Fruit fly (Drosophila melanogaster) whole organism, pupa: ENCODE results near the gene CG14434.
A peak's percentile ranks its signal among the peaks of the same experiment; 100 is the strongest.

Source experiments
- CG12605 ChIP-seq: fragments of 200-800 bp; sonication (Bioruptor generic); IDR thresholded peaks from 2 replicates; pipeline ENCODE4 v1.3.6; 2022; ENCODE audit warnings: missing biosample characterization, missing genetic modification characterization
- CG13204 ChIP-seq: fragments of 200-800 bp; sonication (Bioruptor generic); optimal IDR thresholded peaks from 2 replicates; lab custom pipeline; 2018; ENCODE audit warnings: missing biosample characterization, mild to moderate bottlenecking, missing genetic modification characterization, moderate library complexity
- CG14655 ChIP-seq: fragments of 200-800 bp; sonication (Bioruptor generic); optimal IDR thresholded peaks from 3 replicates; lab custom pipeline; 2017; ENCODE audit warnings: mild to moderate bottlenecking, missing biosample characterization, missing genetic modification reagents, missing genetic modification characterization
- CG15710 ChIP-seq: fragments of 200-800 bp; sonication (Bioruptor generic); optimal IDR thresholded peaks from 2 replicates; lab custom pipeline; 2018; ENCODE audit warnings: missing biosample characterization, mild to moderate bottlenecking, missing genetic modification characterization, moderate library complexity
- CG17806 ChIP-seq: fragments of 200-800 bp; sonication (Bioruptor generic); optimal IDR thresholded peaks from 2 replicates; lab custom pipeline; 2018; ENCODE audit warnings: missing biosample characterization, mild to moderate bottlenecking, missing genetic modification characterization, moderate library complexity
- CG34367 ChIP-seq: fragments of 200-800 bp; sonication (Bioruptor generic); optimal IDR thresholded peaks from 2 replicates; lab custom pipeline; 2018; ENCODE audit warnings: missing biosample characterization, mild to moderate bottlenecking, missing genetic modification characterization
- CG8301 ChIP-seq: fragments of 200-800 bp; sonication (Bioruptor generic); optimal IDR thresholded peaks from 2 replicates; lab custom pipeline; 2018; ENCODE audit warnings: missing biosample characterization, mild to moderate bottlenecking, missing genetic modification characterization
- CG9948 ChIP-seq: fragments of 200-800 bp; sonication (Bioruptor generic); optimal IDR thresholded peaks from 2 replicates; lab custom pipeline; 2018; ENCODE audit warnings: missing biosample characterization, mild to moderate bottlenecking, missing genetic modification characterization, moderate library complexity
- D1 ChIP-seq: fragments of 200-800 bp; sonication (Bioruptor generic); optimal IDR thresholded peaks from 2 replicates; lab custom pipeline; 2018; ENCODE audit warnings: missing biosample characterization, mild to moderate bottlenecking, missing genetic modification characterization, moderate library complexity
- EcR ChIP-seq: fragments of 200-800 bp; sonication (Bioruptor generic); optimal IDR thresholded peaks from 3 replicates; lab custom pipeline; 2019; ENCODE audit warnings: missing biosample characterization, missing genetic modification characterization, mild to moderate bottlenecking, moderate library complexity, missing genetic modification reagents
- Ets98B ChIP-seq: fragments of 200-800 bp; sonication (Bioruptor generic); IDR thresholded peaks from 2 replicates; pipeline ENCODE4 v1.3.6; 2022; ENCODE audit warnings: missing biosample characterization, missing genetic modification characterization
- gl ChIP-seq: fragments of 200-800 bp; sonication (Bioruptor generic); optimal IDR thresholded peaks from 2 replicates; lab custom pipeline; 2018; ENCODE audit warnings: missing biosample characterization, mild to moderate bottlenecking, missing genetic modification characterization

- TF ChIP-seq gl (peak; percentile 31), CG8301 (tag; lab: Kevin White, UChicago) (peak; percentile 89), CG14655 (GFP tag; lab: Kevin White, UChicago) (peak; percentile 90), EcR (peak; percentile 17), CG9948 (tag; lab: Kevin White, UChicago) (peak; percentile 67), CG17806 (tag; lab: Kevin White, UChicago) (peak; percentile 70), CG15710 (peak; percentile 80), CG12605 (peak; percentile 96), CG34367 (tag; lab: Kevin White, UChicago) (peak; percentile 77), CG13204 (GFP tag; lab: Kevin White, UChicago) (no peak), D1 (tag; lab: Kevin White, UChicago) (no peak), Ets98B (GFP tag; lab: Robert Waterston, UW) (peak; percentile 98)
These were observed 62.3 kb downstream of the CG14434 start for dm6 chrX:6804485-6805295.
